Worm (Caenorhabditis elegans) whole organism, L4/young adult: ENCODE measurements around the gene E02C12.12.

Source experiments
- W03F9.2 ChIP-seq: fragments of 150-350 bp; optimal IDR thresholded peaks from 2 replicates; lab custom pipeline; 2014; ENCODE audit warnings: missing biosample characterization, missing genetic modification characterization
- dao-5 ChIP-seq: sonication (generic microtip); optimal IDR thresholded peaks from 2 replicates; lab custom pipeline; 2016; ENCODE audit warnings: missing genotype, missing genetic modification characterization, moderate library complexity, missing compliant biosample characterization
- him-1 ChIP-seq: sonication (generic microtip); optimal IDR thresholded peaks from 2 replicates; lab custom pipeline; 2016; ENCODE audit warnings: missing genotype, missing genetic modification reagents, missing genetic modification characterization, missing compliant biosample characterization

ce11 chrV:9359674-9360073 is 22.4 kb downstream of the E02C12.12 start, which contains the start of gene gpa-3:
- TF ChIP-seq him-1 (tag; lab: Kevin White, UChicago) (no peak), W03F9.2 (tag; lab: Kevin White, UChicago) (no peak), dao-5 (tag; lab: Kevin White, UChicago) (no peak)
